Fruit fly (Drosophila melanogaster) whole organism, larva: Measurements from ENCODE around the gene CG1265.

Source experiments
- noc ChIP-seq: fragments of 200-800 bp; sonication (Bioruptor generic); optimal IDR thresholded peaks from 3 replicates; lab custom pipeline; 2019; ENCODE audit warnings: missing biosample characterization, mild to moderate bottlenecking, missing genetic modification characterization, moderate library complexity

The CG1265 gene

DNA sequence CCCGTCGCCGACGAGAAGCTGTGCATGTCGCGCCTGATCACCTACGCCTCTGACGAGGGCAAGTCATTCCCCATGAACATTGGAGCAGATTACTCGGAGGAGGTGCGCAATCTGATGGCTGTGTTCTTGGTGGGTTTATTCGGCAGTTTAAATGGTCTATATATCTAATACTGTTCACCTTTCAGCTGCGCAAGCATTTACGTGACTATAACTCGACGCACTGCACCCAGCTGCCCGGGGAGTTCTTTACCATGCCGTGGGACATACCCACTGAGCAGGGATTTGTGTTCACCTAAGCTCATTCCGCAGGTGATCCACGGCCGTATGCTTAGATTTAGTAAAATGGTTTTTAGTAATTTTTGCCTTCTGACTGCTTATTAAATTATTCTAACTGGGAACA lies 6.6 kb downstream of the CG1265 start:
- no peak for TF ChIP-seq noc (tag; lab: Kevin White, UChicago)

DNA sequence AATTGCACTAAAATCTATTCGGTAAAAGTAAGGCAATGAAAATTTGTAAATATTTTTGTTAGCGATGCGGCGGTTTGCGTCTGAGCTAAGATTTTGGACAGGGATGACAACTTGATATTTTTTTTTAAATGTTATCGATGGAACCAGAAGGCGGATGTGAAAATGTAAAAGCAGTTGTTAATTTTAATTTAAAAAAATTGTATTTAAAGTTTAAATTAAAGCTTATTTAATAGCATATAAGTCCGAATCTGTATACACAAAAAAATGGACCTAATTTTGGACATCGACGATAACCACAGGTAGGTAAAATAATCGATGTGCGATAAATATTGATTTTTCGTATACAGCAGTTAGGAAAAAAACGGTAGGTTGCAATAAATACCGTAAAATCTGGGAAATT lies 7.8 kb downstream of the CG1265 start, which contains the start of the genes CG11586 and VhaM9.7-a:
CG11586 (minus strand) TSS at position 87 of the 400 bp plus-strand sequence.
VhaM9.7-a (plus strand) TSS at position 322 of the 400 bp plus-strand sequence.
- no peak for TF ChIP-seq noc (tag; lab: Kevin White, UChicago)

DNA sequence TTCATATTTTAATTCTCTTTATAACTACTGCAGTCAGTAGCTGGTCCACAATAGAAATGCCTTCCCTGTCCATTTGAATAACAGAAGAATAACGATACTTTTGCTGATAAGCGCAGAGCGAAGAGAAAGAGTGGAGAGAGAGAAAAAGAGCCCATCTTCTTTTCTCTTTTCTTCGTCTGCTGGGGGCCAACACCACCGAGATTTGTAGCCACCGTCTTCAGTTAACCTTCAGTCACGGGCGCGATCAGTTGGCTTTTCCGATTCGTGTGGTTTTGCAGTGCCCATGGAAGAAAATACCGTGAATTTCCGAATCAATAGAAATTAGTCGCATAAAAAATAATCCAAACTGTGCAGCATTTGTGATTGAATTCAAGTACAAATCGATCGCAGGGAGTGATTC lies 8.9 kb downstream of the CG1265 start, which contains the start of gene CG1273:
CG1273 (plus strand) TSS at position 218 of the 400 bp plus-strand sequence.
- TF ChIP-seq noc (tag; lab: Kevin White, UChicago), result no peak

DNA sequence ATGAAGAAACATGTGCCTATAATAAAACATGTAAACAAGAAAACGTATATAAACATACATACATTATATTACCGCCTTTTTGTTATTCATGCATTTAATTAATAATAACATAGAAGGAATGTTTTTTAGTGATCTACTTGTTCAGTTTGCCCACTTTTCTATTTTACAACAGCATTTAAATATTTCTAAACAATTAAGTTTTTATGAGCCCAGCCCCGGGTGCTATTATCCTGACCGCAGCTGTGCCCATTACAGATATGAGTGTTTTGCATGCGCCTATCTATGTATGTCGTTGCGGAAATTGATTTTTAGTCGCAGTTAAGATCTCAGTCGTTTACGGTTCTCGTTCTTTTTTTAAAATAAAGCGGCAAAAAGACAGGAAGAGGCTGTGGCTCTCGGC lies 10.4 kb downstream of the CG1265 start:
- no peak for TF ChIP-seq noc (tag; lab: Kevin White, UChicago)

DNA sequence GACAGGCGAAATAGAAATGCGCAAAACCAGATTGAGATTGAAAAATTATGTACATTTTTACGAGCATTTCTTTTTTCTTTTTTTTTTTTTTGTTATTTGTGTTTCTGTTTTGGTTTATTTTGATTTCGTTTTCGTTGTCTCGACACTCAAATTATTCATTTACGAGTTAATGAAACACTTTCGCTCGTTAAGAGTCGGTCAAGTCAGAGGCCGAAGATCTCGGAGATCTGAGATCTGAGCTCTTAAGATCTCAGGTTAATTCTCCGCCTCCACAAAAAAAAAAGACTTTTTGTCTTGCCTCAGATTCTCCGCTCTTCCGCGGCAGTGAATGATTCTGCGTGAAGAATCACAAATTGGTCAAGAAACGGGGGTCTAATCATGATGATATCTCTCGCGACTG lies 11.3 kb downstream of the CG1265 start:
- TF ChIP-seq noc (tag; lab: Kevin White, UChicago), result no peak

DNA sequence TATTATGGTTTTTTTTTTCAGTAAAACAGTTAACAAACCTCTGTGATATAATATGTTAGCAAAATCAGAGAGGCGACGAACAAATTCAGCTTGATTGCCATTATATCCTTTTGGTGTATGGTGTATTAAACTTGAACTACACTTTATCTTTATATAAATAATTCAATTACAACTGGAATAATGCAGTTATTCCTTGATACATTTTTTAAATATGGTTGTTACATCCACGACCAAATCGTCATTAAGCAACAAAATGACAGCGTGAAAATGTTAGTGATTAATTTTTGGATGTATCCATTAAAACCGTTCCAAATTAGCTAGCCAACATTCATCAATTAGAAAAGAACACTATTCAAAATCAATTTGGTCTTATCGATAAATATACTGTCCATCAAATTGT lies 12.8 kb downstream of the CG1265 start, which contains the start of gene CG33764:
CG33764 (minus strand) TSS at position 101 of the 400 bp plus-strand sequence.
- TF ChIP-seq noc (tag; lab: Kevin White, UChicago), result no peak

DNA sequence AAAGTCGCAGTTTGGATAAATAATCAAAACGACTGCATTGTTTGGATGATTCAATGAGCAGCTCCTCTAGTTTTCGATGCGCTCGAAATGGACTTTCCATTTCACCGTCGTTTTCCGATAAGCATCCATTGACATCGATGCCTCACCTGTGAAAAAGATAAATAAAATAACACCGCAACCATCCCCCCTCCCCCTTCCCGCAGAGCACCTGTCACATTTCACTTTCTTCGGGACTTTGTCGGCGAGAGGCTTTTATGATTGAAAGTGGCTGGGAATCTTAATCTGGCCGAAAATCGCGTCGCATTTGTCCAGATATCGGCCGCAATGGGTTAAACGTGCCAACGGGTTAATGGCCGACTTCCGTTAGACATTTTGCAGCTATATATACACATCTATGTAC lies 14.6 kb downstream of the CG1265 start:
- no peak for TF ChIP-seq noc (tag; lab: Kevin White, UChicago)

DNA sequence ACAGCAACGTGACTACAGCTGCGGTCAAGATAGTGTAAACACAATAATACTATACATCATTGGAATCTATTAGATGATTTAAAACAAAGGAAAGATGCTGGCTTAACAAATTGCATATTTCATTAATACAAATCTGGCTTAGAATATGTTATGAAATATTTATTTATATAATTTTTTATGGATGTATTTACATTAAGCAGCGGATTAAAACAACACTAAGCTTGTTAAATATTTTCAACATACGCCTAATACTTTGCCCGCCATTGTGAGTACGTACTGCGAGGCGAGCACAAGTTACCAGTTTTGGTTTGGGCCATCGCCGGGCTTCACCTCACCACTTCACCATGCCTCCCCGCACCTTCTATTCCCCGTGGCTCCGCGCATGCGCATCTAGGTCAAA lies 15.3 kb downstream of the CG1265 start:
- peak; percentile 90 for TF ChIP-seq noc (tag; lab: Kevin White, UChicago)

DNA sequence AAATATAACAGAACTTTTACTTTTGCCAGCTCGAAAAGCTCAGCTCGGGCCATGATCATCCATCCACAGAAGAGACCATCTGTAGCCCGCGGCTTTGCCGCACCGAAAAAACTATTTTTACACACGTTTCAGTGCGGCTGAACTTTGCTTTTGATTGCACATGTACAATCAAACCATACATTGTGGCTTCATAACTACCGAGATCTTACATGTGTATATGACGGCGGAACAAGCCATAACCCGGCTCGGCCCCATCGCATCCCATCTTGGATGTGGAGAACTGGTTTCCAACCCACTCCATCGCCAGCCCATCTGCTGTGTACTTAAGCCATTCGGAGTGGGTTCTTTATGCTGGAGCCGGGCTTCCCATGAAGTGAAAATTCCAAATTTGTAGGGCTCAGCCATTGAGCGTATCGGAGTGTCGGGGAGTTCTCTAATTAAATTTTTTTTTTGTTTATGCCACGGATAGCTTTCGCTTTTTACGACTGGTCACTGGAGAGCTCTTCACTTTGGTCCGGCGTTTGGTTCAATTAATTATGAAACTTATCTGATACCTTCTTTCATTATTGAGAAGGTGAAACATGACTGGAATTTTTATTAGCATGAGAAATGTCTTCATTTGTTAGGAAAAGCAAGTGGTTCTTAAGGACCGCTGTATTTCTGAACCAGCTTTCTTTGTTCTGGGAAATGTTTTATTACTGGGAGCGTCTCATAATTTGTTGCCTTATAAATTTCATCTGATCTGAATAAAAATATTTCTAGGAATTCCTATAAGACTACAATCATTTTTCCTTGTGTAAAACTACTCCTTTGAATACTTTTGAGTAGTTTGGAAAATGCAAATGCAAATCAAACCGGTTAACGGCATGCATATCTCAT lies 16.6 kb downstream of the CG1265 start:
- no peak for TF ChIP-seq noc (tag; lab: Kevin White, UChicago)

DNA sequence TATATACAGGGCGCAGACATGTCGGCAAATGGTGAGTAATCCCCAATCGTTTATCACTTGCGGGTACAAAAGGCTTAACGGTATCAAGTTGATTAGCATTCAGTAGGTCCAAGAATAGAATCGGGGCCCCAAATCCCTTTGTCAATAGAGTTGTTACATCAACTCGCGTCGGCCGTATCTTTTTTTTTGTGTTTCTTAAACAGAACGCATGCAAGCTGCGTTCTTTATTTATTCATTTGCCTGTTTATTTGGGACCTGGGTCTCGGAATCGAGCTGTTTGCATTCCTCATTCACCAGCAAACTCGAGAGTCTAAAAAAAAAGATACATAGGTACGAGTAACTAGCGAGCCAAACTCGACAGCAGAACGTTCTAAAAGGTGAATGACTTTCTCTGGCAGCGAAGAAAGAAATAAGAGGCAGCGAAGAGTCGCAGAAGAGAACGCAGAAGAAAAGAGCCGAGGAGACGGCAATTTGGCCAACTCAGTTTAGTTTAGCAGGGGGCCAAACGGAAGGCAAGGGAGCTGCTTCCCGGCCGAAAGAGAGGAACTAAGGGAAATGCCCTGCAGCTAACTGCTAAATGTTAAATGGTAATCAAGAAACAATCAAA lies 17.7 kb downstream of the CG1265 start:
- no peak for TF ChIP-seq noc (tag; lab: Kevin White, UChicago)

DNA sequence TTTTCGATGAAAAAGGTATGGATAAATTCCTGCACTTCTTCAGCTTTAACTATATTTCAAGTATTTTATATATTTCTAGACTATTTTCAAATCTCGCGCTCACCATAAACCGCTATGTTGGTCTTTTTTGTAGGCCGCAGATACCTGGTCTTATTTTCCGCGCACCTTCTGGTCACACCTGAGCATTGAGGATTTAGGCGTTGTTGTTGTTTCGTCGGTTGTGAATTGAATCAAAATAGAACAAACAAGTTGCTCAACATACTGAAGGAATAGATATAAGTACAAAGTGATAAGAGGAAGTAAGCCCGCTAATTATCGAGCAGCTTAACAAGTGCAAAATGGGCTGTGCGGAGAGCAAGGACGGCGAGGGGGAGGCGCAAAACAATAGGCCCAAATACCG lies 23.2 kb downstream of the CG1265 start, which contains the start of gene Ctl1:
Ctl1 (plus strand) TSS at position 167 of the 400 bp plus-strand sequence.
- TF ChIP-seq noc (tag; lab: Kevin White, UChicago), result no peak

DNA sequence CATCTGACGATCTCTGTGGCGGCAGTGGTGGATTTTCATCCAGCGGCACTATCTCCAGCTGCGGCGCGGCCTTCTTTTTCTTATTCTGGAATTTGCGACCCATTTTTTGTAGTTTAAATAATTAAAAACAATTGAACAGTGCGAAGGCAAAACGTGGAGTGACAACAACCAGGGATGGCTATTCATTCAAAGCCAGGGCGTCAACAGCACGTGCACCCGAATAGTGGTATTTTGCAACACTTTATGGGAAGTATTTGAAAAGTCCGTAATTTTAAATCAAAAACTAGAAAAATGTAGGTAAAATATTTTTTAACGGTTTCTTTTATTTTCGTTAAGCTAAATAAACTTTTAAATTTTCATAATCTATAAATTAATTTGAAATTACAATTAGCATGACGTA lies 28.1 kb downstream of the CG1265 start, which contains the start of gene CG11583:
CG11583 (minus strand) TSS at position 191 of the 400 bp plus-strand sequence.
- no peak for TF ChIP-seq noc (tag; lab: Kevin White, UChicago)

DNA sequence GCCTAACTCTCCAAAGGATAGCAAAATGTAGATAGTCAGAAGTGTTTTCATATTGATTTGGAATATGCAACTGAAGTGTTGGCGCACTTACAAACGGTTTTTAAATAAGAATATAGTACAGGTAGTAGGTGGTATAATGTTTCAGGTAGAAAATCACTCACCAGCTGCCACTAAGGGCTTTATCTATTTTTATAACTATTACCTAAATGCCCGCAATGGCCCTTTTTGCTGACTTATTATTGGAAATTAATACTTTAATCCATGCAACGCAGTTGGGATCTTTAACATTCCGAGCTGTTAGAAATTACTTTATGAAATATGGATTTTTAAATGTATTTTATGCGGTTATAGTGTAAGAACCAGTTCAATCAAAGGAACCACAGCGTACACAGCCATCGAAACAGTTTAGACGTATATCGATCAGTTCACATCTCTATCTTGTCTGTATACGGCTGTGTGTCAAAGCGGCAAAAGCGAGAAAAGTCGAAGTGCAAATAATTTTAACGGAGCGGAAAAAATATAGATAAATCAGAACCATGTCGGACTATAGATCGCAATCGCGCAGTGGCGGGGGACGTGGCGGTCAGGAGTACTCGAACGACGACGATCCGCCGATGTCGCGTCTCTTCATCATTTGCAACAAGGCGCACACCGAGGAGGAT lies 29.0 kb downstream of the CG1265 start, which contains the start of the genes srw and CG1316:
srw (minus strand) TSS at position 51 of the 662 bp plus-strand sequence.
CG1316 (plus strand) TSS at position 424 of the 662 bp plus-strand sequence.
- TF ChIP-seq noc (tag; lab: Kevin White, UChicago), result no peak

DNA sequence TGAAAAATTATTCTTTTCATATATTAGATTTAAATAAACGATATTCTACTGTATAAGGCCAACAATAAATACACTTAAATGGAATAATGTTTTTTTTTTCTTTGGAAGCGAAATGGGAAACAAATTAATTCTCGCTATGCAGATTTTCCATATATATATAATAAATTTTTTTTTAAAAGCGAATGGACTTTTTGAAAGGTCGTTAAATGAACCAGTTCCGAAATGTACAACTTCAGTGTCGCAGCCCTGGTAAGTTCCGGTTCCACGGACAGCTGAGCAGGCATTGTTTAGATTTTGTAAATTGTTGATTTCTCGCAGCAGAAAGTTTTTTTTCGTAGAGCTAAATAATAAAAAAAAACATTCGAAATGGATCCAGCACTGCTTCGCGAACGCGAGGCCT lies 32.2 kb downstream of the CG1265 start, which contains the start of gene TfIIEbeta:
TfIIEbeta (plus strand) TSS at position 255 of the 400 bp plus-strand sequence.
- no peak for TF ChIP-seq noc (tag; lab: Kevin White, UChicago)

DNA sequence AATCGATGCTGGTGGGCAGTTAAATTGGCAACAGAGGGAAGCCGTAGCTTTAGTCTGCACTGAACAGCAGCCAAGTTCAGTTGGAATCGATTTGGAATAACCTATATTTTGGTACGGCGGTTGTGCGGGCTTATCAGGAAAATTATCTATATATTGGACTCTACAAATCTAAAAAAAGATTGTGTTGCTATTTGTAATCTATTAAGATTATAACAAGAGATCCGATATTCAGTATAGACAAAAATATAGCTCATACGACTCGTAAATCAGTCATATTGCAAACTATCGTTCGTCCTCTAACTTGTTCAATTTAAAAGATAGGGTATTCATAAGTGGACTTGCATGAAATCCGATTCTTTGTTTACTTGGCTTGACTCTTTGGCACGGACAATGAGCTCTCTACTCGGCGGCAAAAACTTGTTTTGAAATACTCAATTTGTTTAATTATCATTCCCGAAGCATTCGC lies 34.0 kb downstream of the CG1265 start, which contains the start of gene Hexo1:
Hexo1 (plus strand) TSS at position 51 of the 466 bp plus-strand sequence.
- peak; percentile 75 for TF ChIP-seq noc (tag; lab: Kevin White, UChicago)
